Fruit fly (Drosophila melanogaster) whole organism, prepupa: Measurements from ENCODE around the gene CG18547.

Experiments used
- Blimp-1 ChIP-seq: fragments of 200-800 bp; sonication (Bioruptor generic); optimal IDR thresholded peaks from 3 replicates; lab custom pipeline; 2017; ENCODE audit warnings: missing biosample characterization, missing genetic modification characterization, mild to moderate bottlenecking, moderate library complexity, missing genetic modification reagents
- CG10669 ChIP-seq: fragments of 200-800 bp; sonication (Bioruptor generic); optimal IDR thresholded peaks from 3 replicates; lab custom pipeline; 2018; ENCODE audit warnings: missing biosample characterization, mild to moderate bottlenecking, missing genetic modification characterization, moderate library complexity
- CG11294 ChIP-seq: fragments of 200-800 bp; sonication (Bioruptor generic); IDR thresholded peaks from 2 replicates; pipeline ENCODE4 v1.3.6; 2022; ENCODE audit warnings: missing biosample characterization, missing genetic modification characterization
- CG11762 ChIP-seq: fragments of 200-800 bp; sonication (Bioruptor generic); optimal IDR thresholded peaks from 3 replicates; lab custom pipeline; 2016; ENCODE audit warnings: missing biosample characterization, missing genetic modification characterization; ENCODE audit not compliant: insufficient read depth
- CG11902 ChIP-seq: fragments of 200-800 bp; sonication (Bioruptor generic); optimal IDR thresholded peaks from 3 replicates; lab custom pipeline; 2016; ENCODE audit warnings: missing biosample characterization, missing genetic modification characterization
- CG15336 ChIP-seq: fragments of 200-800 bp; sonication (Bioruptor generic); IDR thresholded peaks from 2 replicates; pipeline ENCODE4 v1.3.6; 2022; ENCODE audit warnings: missing biosample characterization, missing genetic modification characterization
- CG1621 ChIP-seq: fragments of 200-800 bp; sonication (Bioruptor generic); optimal IDR thresholded peaks from 3 replicates; lab custom pipeline; 2018; ENCODE audit warnings: missing biosample characterization, mild to moderate bottlenecking, missing genetic modification characterization
- CG16779 ChIP-seq: fragments of 200-800 bp; sonication (Bioruptor generic); optimal IDR thresholded peaks from 3 replicates; lab custom pipeline; 2017; ENCODE audit warnings: missing biosample characterization, mild to moderate bottlenecking, missing genetic modification characterization
- CG3032 ChIP-seq: fragments of 200-800 bp; optimal IDR thresholded peaks from 2 replicates; lab custom pipeline; 2019; ENCODE audit warnings: missing biosample characterization, mild to moderate bottlenecking, missing genetic modification characterization, moderate library complexity
- CG31627 ChIP-seq: fragments of 200-800 bp; sonication (Bioruptor generic); optimal IDR thresholded peaks from 3 replicates; lab custom pipeline; 2016; ENCODE audit warnings: missing biosample characterization, missing genetic modification characterization
- CG32006 ChIP-seq: fragments of 200-800 bp; sonication (Bioruptor generic); optimal IDR thresholded peaks from 3 replicates; lab custom pipeline; 2017; ENCODE audit warnings: missing biosample characterization, mild to moderate bottlenecking, missing genetic modification characterization
- CG34406 ChIP-seq: fragments of 200-800 bp; sonication (Bioruptor generic); optimal IDR thresholded peaks from 3 replicates; lab custom pipeline; 2016; ENCODE audit warnings: missing biosample characterization, missing genetic modification characterization
- CG3919 ChIP-seq: fragments of 200-800 bp; sonication (Bioruptor generic); optimal IDR thresholded peaks from 3 replicates; lab custom pipeline; 2016; ENCODE audit warnings: missing biosample characterization, missing genetic modification characterization
- CG4318 ChIP-seq: fragments of 200-800 bp; sonication (Bioruptor generic); optimal IDR thresholded peaks from 3 replicates; lab custom pipeline; 2017; ENCODE audit warnings: missing biosample characterization, mild to moderate bottlenecking, missing genetic modification characterization
- CG6276 ChIP-seq: fragments of 200-800 bp; sonication (Bioruptor generic); optimal IDR thresholded peaks from 2 replicates; lab custom pipeline; 2017; ENCODE audit warnings: missing biosample characterization, mild to moderate bottlenecking, missing genetic modification characterization
- CG6792 ChIP-seq: fragments of 200-800 bp; sonication (Bioruptor generic); optimal IDR thresholded peaks from 3 replicates; lab custom pipeline; 2016; ENCODE audit warnings: missing biosample characterization, missing genetic modification characterization
- CG6808 ChIP-seq: fragments of 200-800 bp; sonication (Bioruptor generic); optimal IDR thresholded peaks from 3 replicates; lab custom pipeline; 2017; ENCODE audit warnings: missing biosample characterization, missing genetic modification characterization, mild to moderate bottlenecking, moderate library complexity, missing genetic modification reagents
- CG6854 ChIP-seq: fragments of 200-800 bp; sonication (Bioruptor generic); optimal IDR thresholded peaks from 2 replicates; lab custom pipeline; 2017; ENCODE audit warnings: missing biosample characterization, mild to moderate bottlenecking, missing genetic modification characterization
- CG7368 ChIP-seq: fragments of 200-800 bp; sonication (Bioruptor generic); optimal IDR thresholded peaks from 3 replicates; lab custom pipeline; 2016; ENCODE audit warnings: missing biosample characterization, missing genetic modification characterization
- CG8119 ChIP-seq: fragments of 200-800 bp; sonication (Bioruptor generic); IDR thresholded peaks from 3 replicates; pipeline ENCODE4 v1.3.6; 2022; ENCODE audit warnings: missing biosample characterization, missing genetic modification characterization
- CG8632 ChIP-seq: fragments of 200-800 bp; sonication (Bioruptor generic); optimal IDR thresholded peaks from 3 replicates; lab custom pipeline; 2016; ENCODE audit warnings: missing biosample characterization, missing genetic modification characterization
- CG9139 ChIP-seq: fragments of 200-800 bp; sonication (Bioruptor generic); optimal IDR thresholded peaks from 3 replicates; lab custom pipeline; 2017; ENCODE audit warnings: missing biosample characterization, mild to moderate bottlenecking, missing genetic modification characterization
- Eip75B ChIP-seq: fragments of 200-800 bp; sonication (Bioruptor generic); optimal IDR thresholded peaks from 3 replicates; lab custom pipeline; 2016; ENCODE audit warnings: missing biosample characterization, missing genetic modification characterization
- Eip93F ChIP-seq: fragments of 200-800 bp; sonication (Bioruptor generic); optimal IDR thresholded peaks from 2 replicates; lab custom pipeline; 2016; ENCODE audit warnings: missing biosample characterization, mild to moderate bottlenecking, missing genetic modification characterization
- Ets21C ChIP-seq: fragments of 200-800 bp; sonication (Bioruptor generic); optimal IDR thresholded peaks from 3 replicates; lab custom pipeline; 2016; ENCODE audit warnings: missing biosample characterization, missing genetic modification characterization
- Ets96B ChIP-seq: fragments of 200-800 bp; optimal IDR thresholded peaks from 2 replicates; lab custom pipeline; 2019; ENCODE audit warnings: missing biosample characterization, mild to moderate bottlenecking, missing genetic modification characterization, moderate library complexity
- Gug ChIP-seq: fragments of 200-800 bp; sonication (Bioruptor generic); IDR thresholded peaks from 2 replicates; pipeline ENCODE4 v1.3.6; 2022; ENCODE audit warnings: missing biosample characterization, missing genetic modification characterization
- Hr38 ChIP-seq: sonication (Bioruptor generic); optimal IDR thresholded peaks from 2 replicates; lab custom pipeline; 2016; ENCODE audit warnings: missing biosample characterization, missing genetic modification characterization
- Hr39 ChIP-seq: fragments of 200-800 bp; sonication (Bioruptor generic); optimal IDR thresholded peaks from 2 replicates; lab custom pipeline; 2016; ENCODE audit warnings: missing biosample characterization, missing genetic modification characterization
- Hr4 ChIP-seq: fragments of 200-800 bp; sonication (Bioruptor generic); optimal IDR thresholded peaks from 3 replicates; lab custom pipeline; 2016; ENCODE audit warnings: missing biosample characterization, missing genetic modification characterization
- OdsH ChIP-seq: fragments of 200-800 bp; sonication (Bioruptor generic); optimal IDR thresholded peaks from 3 replicates; lab custom pipeline; 2016; ENCODE audit warnings: missing biosample characterization, missing genetic modification characterization
- Smox ChIP-seq: fragments of 200-800 bp; sonication (Bioruptor generic); optimal IDR thresholded peaks from 3 replicates; lab custom pipeline; 2016; ENCODE audit warnings: missing biosample characterization, missing genetic modification characterization
- Sox102F ChIP-seq: fragments of 200-800 bp; sonication (Bioruptor generic); optimal IDR thresholded peaks from 2 replicates; lab custom pipeline; 2016; ENCODE audit warnings: missing biosample characterization, mild to moderate bottlenecking, missing genetic modification characterization
- Sox14 ChIP-seq: fragments of 200-800 bp; sonication (Bioruptor generic); optimal IDR thresholded peaks from 3 replicates; lab custom pipeline; 2016; ENCODE audit warnings: missing biosample characterization, missing genetic modification characterization
- Sox15 ChIP-seq: fragments of 200-800 bp; sonication (Bioruptor generic); optimal IDR thresholded peaks from 3 replicates; lab custom pipeline; 2016; ENCODE audit warnings: missing biosample characterization, missing genetic modification characterization
- achi ChIP-seq: fragments of 200-800 bp; sonication (Bioruptor generic); optimal IDR thresholded peaks from 3 replicates; lab custom pipeline; 2016; ENCODE audit warnings: missing biosample characterization, missing genetic modification characterization
- acj6 ChIP-seq: fragments of 200-800 bp; sonication (Bioruptor generic); optimal IDR thresholded peaks from 3 replicates; lab custom pipeline; 2016; ENCODE audit warnings: missing biosample characterization, missing genetic modification characterization
- cyc ChIP-seq: fragments of 200-800 bp; sonication (Bioruptor generic); optimal IDR thresholded peaks from 3 replicates; lab custom pipeline; 2016; ENCODE audit warnings: missing biosample characterization, missing genetic modification characterization
- dac ChIP-seq: fragments of 200-800 bp; sonication (Bioruptor generic); optimal IDR thresholded peaks from 2 replicates; lab custom pipeline; 2017; ENCODE audit warnings: missing biosample characterization, mild to moderate bottlenecking, missing genetic modification characterization
- eg ChIP-seq: fragments of 200-800 bp; sonication (Bioruptor generic); IDR thresholded peaks from 3 replicates; pipeline ENCODE4 v1.3.6; 2022; ENCODE audit warnings: missing biosample characterization, missing genetic modification characterization
- esn ChIP-seq: fragments of 200-800 bp; sonication (Bioruptor generic); optimal IDR thresholded peaks from 2 replicates; lab custom pipeline; 2016; ENCODE audit warnings: missing biosample characterization, mild to moderate bottlenecking, missing genetic modification characterization, moderate library complexity
- fd59A ChIP-seq: fragments of 200-800 bp; sonication (Bioruptor generic); optimal IDR thresholded peaks from 2 replicates; lab custom pipeline; 2017; ENCODE audit warnings: missing biosample characterization, mild to moderate bottlenecking, missing genetic modification characterization, missing genetic modification reagents
- fd85E ChIP-seq: fragments of 200-800 bp; sonication (Bioruptor generic); optimal IDR thresholded peaks from 3 replicates; lab custom pipeline; 2016; ENCODE audit warnings: missing biosample characterization, missing genetic modification characterization
- fkh ChIP-seq: fragments of 200-800 bp; sonication (Bioruptor generic); optimal IDR thresholded peaks from 3 replicates; lab custom pipeline; 2017; ENCODE audit warnings: missing biosample characterization, mild to moderate bottlenecking, missing genetic modification characterization, moderate library complexity
- lz ChIP-seq: fragments of 200-800 bp; sonication (Bioruptor generic); optimal IDR thresholded peaks from 3 replicates; lab custom pipeline; 2016; ENCODE audit warnings: missing biosample characterization, missing genetic modification characterization
- net ChIP-seq: fragments of 200-800 bp; sonication (Bioruptor generic); optimal IDR thresholded peaks from 3 replicates; lab custom pipeline; 2016; ENCODE audit warnings: missing biosample characterization, missing genetic modification characterization
- pdm3 ChIP-seq: fragments of 200-800 bp; sonication (Bioruptor generic); optimal IDR thresholded peaks from 3 replicates; lab custom pipeline; 2016; ENCODE audit warnings: missing biosample characterization, missing genetic modification characterization
- salr ChIP-seq, 2 experiments: fragments of 200-800 bp; sonication (Bioruptor generic); optimal IDR thresholded peaks; 3 replicates each; lab custom pipeline; 2016 to 2018; ENCODE audit warnings: missing biosample characterization in 2 of 2, missing genetic modification characterization in 2 of 2, mild to moderate bottlenecking in 1 of 2
- spab ChIP-seq: fragments of 200-800 bp; sonication (Bioruptor generic); optimal IDR thresholded peaks from 2 replicates; lab custom pipeline; 2017; ENCODE audit warnings: missing biosample characterization, mild to moderate bottlenecking, missing genetic modification characterization, missing genetic modification reagents
- ss ChIP-seq, 2 experiments: fragments of 200-800 bp; sonication (Bioruptor generic); optimal IDR thresholded peaks; 2 replicates in 1 of 2; 3 replicates in 1 of 2; lab custom pipeline; 2017 to 2018; ENCODE audit warnings: mild to moderate bottlenecking in 2 of 2, missing biosample characterization in 2 of 2, missing genetic modification characterization in 2 of 2, moderate library complexity in 1 of 2
- svp ChIP-seq: fragments of 200-800 bp; sonication (Bioruptor generic); peaks from one replicate; lab custom pipeline; 2016; ENCODE audit warnings: missing biosample characterization, missing genetic modification characterization
- topi ChIP-seq: fragments of 200-800 bp; sonication (Bioruptor generic); optimal IDR thresholded peaks from 3 replicates; lab custom pipeline; 2016; ENCODE audit warnings: missing biosample characterization, missing genetic modification characterization
- vri ChIP-seq: fragments of 200-800 bp; sonication (Bioruptor generic); optimal IDR thresholded peaks from 3 replicates; lab custom pipeline; 2016; ENCODE audit warnings: missing biosample characterization, mild to moderate bottlenecking, missing genetic modification characterization

Gene CG18547

dm6 chr3R:11977336-11977678 lies 2.9 kb downstream of the CG18547 start:
- TF ChIP-seq OdsH (GFP tag; lab: Kevin White, UChicago) (peak; percentile 9), fd85E (GFP tag; lab: Kevin White, UChicago) (no peak), CG6808 (GFP tag; lab: Kevin White, UChicago) (no peak), CG6276 (GFP tag; lab: Kevin White, UChicago) (peak; percentile 50), CG6792 (GFP tag; lab: Kevin White, UChicago) (no peak), Sox102F (no peak), fd59A (no peak), Sox14 (GFP tag; lab: Kevin White, UChicago) (no peak), CG3032 (tag; lab: Kevin White, UChicago) (no peak), salr (GFP tag; optimal IDR thresholded peaks at IDR 0.05; lab: Kevin White, UChicago) (peak in 1 of 2 experiments; percentile 18), CG32006 (GFP tag; lab: Kevin White, UChicago) (peak; percentile 55), Ets96B (tag; lab: Kevin White, UChicago) (peak; percentile 27), Sox15 (GFP tag; lab: Kevin White, UChicago) (no peak), Hr39 (no peak), esn (GFP tag; lab: Kevin White, UChicago) (peak; percentile 34), CG9139 (GFP tag; lab: Kevin White, UChicago) (no peak), CG31627 (GFP tag; lab: Kevin White, UChicago) (no peak), CG11902 (GFP tag; lab: Kevin White, UChicago) (no peak), Smox (GFP tag; lab: Kevin White, UChicago) (no peak), topi (GFP tag; lab: Kevin White, UChicago) (no peak), Hr4 (GFP tag; lab: Kevin White, UChicago) (peak; percentile 41), CG8632 (GFP tag; lab: Kevin White, UChicago) (no peak), Hr38 (no peak), Gug (no peak), Eip93F (GFP tag; lab: Kevin White, UChicago) (no peak), CG16779 (tag; lab: Kevin White, UChicago) (peak; percentile 4), CG4318 (no peak), cyc (no peak), pdm3 (no peak), svp (GFP tag; lab: Kevin White, UChicago) (peak; percentile 75), vri (no peak), CG7368 (GFP tag; lab: Kevin White, UChicago) (no peak), CG11762 (GFP tag; lab: Kevin White, UChicago) (no peak), CG15336 (peak; percentile 66), CG11294 (GFP tag; lab: Robert Waterston, UW) (no peak), CG1621 (no peak), achi (GFP tag; lab: Kevin White, UChicago) (peak; percentile 38), acj6 (GFP tag; lab: Kevin White, UChicago) (peak; percentile 27), eg (GFP tag; lab: Robert Waterston, UW) (no peak), ss (GFP tag; optimal IDR thresholded peaks at IDR 0.05; lab: Kevin White, UChicago) (no peak), lz (GFP tag; lab: Kevin White, UChicago) (no peak), Blimp-1 (GFP tag; lab: Kevin White, UChicago) (no peak), CG3919 (GFP tag; lab: Kevin White, UChicago) (peak; percentile 34), CG8119 (GFP tag; lab: Robert Waterston, UW) (peak; percentile 63; the same call in 2 of the 3 replicates), CG6854 (GFP tag; lab: Kevin White, UChicago) (no peak), Ets21C (GFP tag; lab: Kevin White, UChicago) (no peak), net (no peak), spab (GFP tag; lab: Kevin White, UChicago) (no peak), fkh (GFP tag; lab: Kevin White, UChicago) (no peak), CG10669 (GFP tag; lab: Kevin White, UChicago) (peak; percentile 17), CG34406 (GFP tag; lab: Kevin White, UChicago) (peak; percentile 18), Eip75B (GFP tag; lab: Kevin White, UChicago) (no peak), dac (no peak)
